Fruit fly (Drosophila melanogaster): ENCODE data around the gene Sfp24Ba.

dm6 chr2L:3695361-3695818, 27.0 kb upstream of the Sfp24Ba start, which contains the start of gene CG16713:
- TF ChIP-seq dmrt11E (tag; optimal IDR thresholded peaks at IDR 0.05) = no peak
- no peak for TF ChIP-seq CG6175 (GFP tag; IDR thresholded peaks at IDR 0.05)
